Fruit fly (Drosophila melanogaster) whole organism, embryonic: ENCODE data around the gene CG15422.

ENCODE experiments used
- Blimp-1 ChIP-seq: fragments of 200-800 bp; sonication (Bioruptor generic); optimal IDR thresholded peaks from 3 replicates; lab custom pipeline; 2018; ENCODE audit warnings: missing biosample characterization, missing genetic modification characterization, mild to moderate bottlenecking, moderate library complexity, missing genetic modification reagents
- CG10654 ChIP-seq: fragments of 200-800 bp; sonication (Bioruptor generic); optimal IDR thresholded peaks from 2 replicates; lab custom pipeline; 2016; ENCODE audit warnings: missing biosample characterization, missing genetic modification characterization
- CG11504 ChIP-seq: fragments of 200-800 bp; sonication (Bioruptor generic); optimal IDR thresholded peaks from 3 replicates; lab custom pipeline; 2019; ENCODE audit warnings: missing biosample characterization, mild to moderate bottlenecking, missing genetic modification characterization, moderate library complexity
- CG11696 ChIP-seq: fragments of 200-800 bp; sonication (Bioruptor generic); IDR thresholded peaks from 2 replicates; pipeline ENCODE4 v1.3.6; 2022; ENCODE audit warnings: missing biosample characterization, missing genetic modification characterization
- CG13894 ChIP-seq: fragments of 200-800 bp; sonication (Bioruptor generic); optimal IDR thresholded peaks from 3 replicates; lab custom pipeline; 2018; ENCODE audit warnings: missing biosample characterization, mild to moderate bottlenecking, missing genetic modification characterization, moderate library complexity
- CG14710 ChIP-seq: fragments of 200-800 bp; sonication (Bioruptor generic); optimal IDR thresholded peaks from 3 replicates; lab custom pipeline; 2019; ENCODE audit warnings: missing biosample characterization, mild to moderate bottlenecking, missing genetic modification characterization, moderate library complexity
- CG17361 ChIP-seq: fragments of 200-800 bp; sonication (Bioruptor generic); IDR thresholded peaks from 3 replicates; pipeline ENCODE4 v1.3.6; 2022; ENCODE audit warnings: missing biosample characterization, missing genetic modification characterization
- CG1792 ChIP-seq: fragments of 200-800 bp; sonication (Bioruptor generic); optimal IDR thresholded peaks from 2 replicates; lab custom pipeline; 2016; ENCODE audit warnings: missing biosample characterization, missing genetic modification characterization
- CG18599 ChIP-seq: fragments of 200-800 bp; sonication (Bioruptor generic); optimal IDR thresholded peaks from 3 replicates; lab custom pipeline; 2017; ENCODE audit warnings: missing biosample characterization, missing genetic modification characterization, mild to moderate bottlenecking, moderate library complexity, missing genetic modification reagents
- CG2712 ChIP-seq: fragments of 200-800 bp; optimal IDR thresholded peaks from 3 replicates; lab custom pipeline; 2019; ENCODE audit warnings: missing biosample characterization, mild to moderate bottlenecking, missing genetic modification characterization, moderate library complexity
- CG2875 ChIP-seq: fragments of 200-800 bp; sonication (Bioruptor generic); optimal IDR thresholded peaks from 2 replicates; lab custom pipeline; 2017; ENCODE audit warnings: missing biosample characterization, mild to moderate bottlenecking, missing genetic modification characterization, missing genetic modification reagents
- CG32532 ChIP-seq: fragments of 200-800 bp; sonication (Bioruptor generic); IDR thresholded peaks from 2 replicates; pipeline ENCODE4 v1.3.6; 2022; ENCODE audit warnings: missing biosample characterization, missing genetic modification characterization
- CG3407 ChIP-seq: fragments of 200-800 bp; sonication (Bioruptor generic); optimal IDR thresholded peaks from 2 replicates; lab custom pipeline; 2018; ENCODE audit warnings: missing biosample characterization, mild to moderate bottlenecking, missing genetic modification characterization
- CG3995 ChIP-seq: fragments of 200-800 bp; sonication (Bioruptor generic); optimal IDR thresholded peaks from 3 replicates; lab custom pipeline; 2016; ENCODE audit warnings: missing biosample characterization, missing genetic modification characterization
- CG6791 ChIP-seq: fragments of 200-800 bp; sonication (Bioruptor generic); IDR thresholded peaks from 3 replicates; pipeline ENCODE4 v1.3.6; 2022; ENCODE audit warnings: missing biosample characterization, missing genetic modification characterization; ENCODE audit not compliant: partially characterized antibody
- CG7963 ChIP-seq: fragments of 200-800 bp; sonication (Bioruptor generic); IDR thresholded peaks from 3 replicates; pipeline ENCODE4 v1.3.6; 2022; ENCODE audit warnings: missing biosample characterization, missing genetic modification characterization; ENCODE audit not compliant: partially characterized antibody
- CG8478 ChIP-seq: fragments of >200 bp; optimal IDR thresholded peaks from 2 replicates; lab custom pipeline; 2018
- Dad ChIP-seq: fragments of 200-800 bp; sonication (Bioruptor generic); optimal IDR thresholded peaks from 3 replicates; lab custom pipeline; 2016; ENCODE audit warnings: missing biosample characterization, missing genetic modification characterization
- Dfd ChIP-seq, 2 experiments: fragments of >200 bp; optimal IDR thresholded peaks; 2 replicates each; lab custom pipeline; 2017; ENCODE audit warnings: missing biosample characterization in 2 of 2, missing genetic modification characterization in 2 of 2
- Dip3 ChIP-seq: fragments of 200-800 bp; sonication (Bioruptor generic); optimal IDR thresholded peaks from 3 replicates; lab custom pipeline; 2016; ENCODE audit warnings: missing biosample characterization, missing genetic modification characterization
- E2f2 ChIP-seq: fragments of 200-800 bp; sonication (Bioruptor generic); IDR thresholded peaks from 2 replicates; pipeline ENCODE4 v1.3.6; 2022; ENCODE audit warnings: missing biosample characterization, missing genetic modification characterization
- GATAe ChIP-seq: fragments of 200-800 bp; sonication (Bioruptor generic); conservative IDR thresholded peaks from 2 replicates; pipeline ENCODE4 v1.3.6; 2022; ENCODE audit warnings: missing biosample characterization, missing genetic modification characterization
- Hey ChIP-seq: fragments of 200-800 bp; sonication (Bioruptor generic); optimal IDR thresholded peaks from 3 replicates; lab custom pipeline; 2018; ENCODE audit warnings: missing biosample characterization, mild to moderate bottlenecking, missing genetic modification characterization
- Hr39 ChIP-seq: fragments of >200 bp; optimal IDR thresholded peaks from 2 replicates; lab custom pipeline; 2017
- Hr51 ChIP-seq, 2 experiments: fragments of 200-800 bp; sonication (Bioruptor generic); optimal IDR thresholded peaks; 2 replicates in 1 of 2; 3 replicates in 1 of 2; lab custom pipeline; 2016 to 2018; ENCODE audit warnings: missing biosample characterization in 2 of 2, missing genetic modification characterization in 2 of 2, mild to moderate bottlenecking in 1 of 2, moderate library complexity in 1 of 2
- Myb ChIP-seq: fragments of 200-800 bp; sonication (Bioruptor generic); optimal IDR thresholded peaks from 2 replicates; lab custom pipeline; 2016; ENCODE audit warnings: missing biosample characterization, missing genetic modification characterization
- Rfx ChIP-seq: fragments of 200-800 bp; sonication (Bioruptor generic); IDR thresholded peaks from 2 replicates; pipeline ENCODE4 v1.3.6; 2022; ENCODE audit warnings: missing biosample characterization, missing genetic modification characterization
- Side ChIP-seq: fragments of 200-800 bp; sonication (Bioruptor generic); optimal IDR thresholded peaks from 2 replicates; lab custom pipeline; 2016; ENCODE audit warnings: missing biosample characterization, missing genetic modification characterization
- Sox100B ChIP-seq: fragments of 200-800 bp; sonication (Bioruptor generic); optimal IDR thresholded peaks from 3 replicates; lab custom pipeline; 2018; ENCODE audit warnings: missing biosample characterization, mild to moderate bottlenecking, missing genetic modification characterization
- Ssrp ChIP-seq: fragments of 200-800 bp; sonication (Bioruptor generic); optimal IDR thresholded peaks from 2 replicates; lab custom pipeline; 2018; ENCODE audit warnings: missing biosample characterization, mild to moderate bottlenecking, missing genetic modification characterization, moderate library complexity
- ab ChIP-seq: fragments of 200-800 bp; sonication (Bioruptor generic); optimal IDR thresholded peaks from 2 replicates; lab custom pipeline; 2016; ENCODE audit warnings: missing biosample characterization, missing genetic modification characterization
- bcd ChIP-seq: fragments of 200-800 bp; sonication (Bioruptor generic); optimal IDR thresholded peaks from 2 replicates; lab custom pipeline; 2017; ENCODE audit warnings: missing biosample characterization, mild to moderate bottlenecking, missing genetic modification characterization
- chif ChIP-seq, 2 experiments: fragments of 200-800 bp; sonication (Bioruptor generic); optimal IDR thresholded peaks; 3 replicates each; lab custom pipeline; 2016; ENCODE audit warnings: missing biosample characterization in 2 of 2, missing genetic modification characterization in 2 of 2
- ci ChIP-seq: fragments of 200-800 bp; sonication (Bioruptor generic); IDR thresholded peaks from 3 replicates; pipeline ENCODE4 v1.3.6; 2022; ENCODE audit warnings: missing biosample characterization, missing genetic modification characterization
- corto ChIP-seq: fragments of 200-800 bp; sonication (Bioruptor generic); optimal IDR thresholded peaks from 2 replicates; lab custom pipeline; 2016; ENCODE audit warnings: missing biosample characterization, mild to moderate bottlenecking, missing genetic modification characterization, moderate library complexity
- esg ChIP-seq: fragments of 200-800 bp; sonication (Bioruptor generic); conservative IDR thresholded peaks from 2 replicates; pipeline ENCODE4 v1.3.6; 2022; ENCODE audit warnings: missing biosample characterization, missing genetic modification characterization
- eyg ChIP-seq: fragments of 200-800 bp; sonication (Bioruptor generic); optimal IDR thresholded peaks from 3 replicates; lab custom pipeline; 2016; ENCODE audit warnings: missing biosample characterization, missing genetic modification characterization
- grau ChIP-seq: fragments of 200-800 bp; optimal IDR thresholded peaks from 3 replicates; lab custom pipeline; 2019; ENCODE audit warnings: missing biosample characterization, mild to moderate bottlenecking, missing genetic modification characterization, moderate library complexity
- gsb-n ChIP-seq: fragments of 200-800 bp; sonication (Bioruptor generic); optimal IDR thresholded peaks from 3 replicates; lab custom pipeline; 2018; ENCODE audit warnings: missing biosample characterization, mild to moderate bottlenecking, missing genetic modification characterization
- hb ChIP-seq: fragments of 200-800 bp; sonication (Bioruptor generic); IDR thresholded peaks from 3 replicates; pipeline ENCODE4 v1.3.6; 2022; ENCODE audit warnings: missing biosample characterization, missing genetic modification characterization; ENCODE audit not compliant: partially characterized antibody
- jumu ChIP-seq: fragments of 200-800 bp; sonication (Bioruptor generic); optimal IDR thresholded peaks from 3 replicates; lab custom pipeline; 2016; ENCODE audit warnings: missing biosample characterization, missing genetic modification characterization
- mirr ChIP-seq: fragments of 200-800 bp; sonication (Bioruptor generic); optimal IDR thresholded peaks from 3 replicates; lab custom pipeline; 2018; ENCODE audit warnings: missing biosample characterization, mild to moderate bottlenecking, missing genetic modification characterization
- nmo ChIP-seq: fragments of 200-800 bp; sonication (Bioruptor generic); optimal IDR thresholded peaks from 2 replicates; lab custom pipeline; 2018; ENCODE audit warnings: missing biosample characterization, mild to moderate bottlenecking, missing genetic modification characterization, moderate library complexity
- nom ChIP-seq: fragments of 200-800 bp; sonication (Bioruptor generic); optimal IDR thresholded peaks from 2 replicates; lab custom pipeline; 2017; ENCODE audit warnings: missing biosample characterization, missing genetic modification characterization, mild to moderate bottlenecking, moderate library complexity, missing genetic modification reagents
- oc ChIP-seq: fragments of 200-800 bp; sonication (Bioruptor generic); optimal IDR thresholded peaks from 2 replicates; lab custom pipeline; 2018; ENCODE audit warnings: missing biosample characterization, mild to moderate bottlenecking, missing genetic modification characterization, moderate library complexity
- pan ChIP-seq, 4 experiments: fragments of >200 bp in 3 of 4; fragments of 200-800 bp in 1 of 4; sonication (Bioruptor generic) in 1 of 4; optimal IDR thresholded peaks in 3 of 4; IDR thresholded peaks in 1 of 4; 2 replicates each; pipeline versions ENCODE4 v1.3.6 to Lab custom; 2017 to 2022; ENCODE audit warnings: missing biosample characterization in 2 of 4, missing genetic modification characterization in 2 of 4, mixed read lengths in 1 of 4
- pho ChIP-seq: fragments of 200-800 bp; sonication (Bioruptor generic); optimal IDR thresholded peaks from 2 replicates; lab custom pipeline; 2016; ENCODE audit warnings: missing biosample characterization, missing genetic modification characterization
- scrt ChIP-seq: fragments of 200-800 bp; sonication (Bioruptor generic); optimal IDR thresholded peaks from 2 replicates; lab custom pipeline; 2018; ENCODE audit warnings: missing biosample characterization, mild to moderate bottlenecking, missing genetic modification characterization, moderate library complexity
- sens ChIP-seq: fragments of 200-800 bp; sonication (Bioruptor generic); peaks from one replicate; lab custom pipeline; 2016; ENCODE audit warnings: missing biosample characterization, missing genetic modification characterization
- zfh1 ChIP-seq: fragments of 200-800 bp; sonication (Bioruptor generic); IDR thresholded peaks from 3 replicates; pipeline ENCODE4 v1.3.6; 2022; ENCODE audit warnings: missing biosample characterization, missing genetic modification characterization

CG15422 gene

DNA sequence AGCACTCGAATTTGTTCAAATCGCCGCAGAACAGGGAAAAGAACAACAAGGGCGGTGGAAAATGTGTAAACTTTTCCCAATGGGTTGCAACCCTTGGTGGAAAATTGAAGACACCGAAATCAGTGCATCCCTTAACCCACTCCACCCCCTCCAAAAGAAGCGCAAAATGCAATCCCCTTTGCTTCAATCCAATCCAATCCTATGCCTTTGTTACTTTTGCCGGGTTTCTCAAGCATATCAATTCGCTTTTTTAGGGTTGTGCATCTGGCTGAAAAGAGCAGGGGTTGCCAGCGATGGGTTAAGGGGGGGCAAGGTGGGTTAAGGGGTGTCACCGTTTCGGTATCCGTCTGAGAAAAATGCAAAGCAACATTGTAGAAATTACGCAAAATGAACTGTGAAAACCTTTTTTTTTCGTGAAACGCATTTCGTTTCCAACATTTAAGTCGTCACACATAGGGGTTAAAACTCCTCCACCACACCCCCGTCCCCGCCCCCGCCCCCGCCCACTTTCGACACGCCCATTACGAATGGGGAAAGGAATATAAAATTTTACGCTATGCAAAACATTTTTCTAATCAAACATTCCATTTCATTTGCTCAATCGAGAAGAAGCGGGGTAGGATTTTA, 33.4 kb downstream of the CG15422 start (continued):
- TF ChIP-seq CG3995 (GFP tag; lab: Kevin White, UChicago) (no peak), gsb-n (tag; lab: Kevin White, UChicago) (peak; percentile 53), Sox100B (GFP tag; lab: Kevin White, UChicago) (no peak), oc (tag; lab: Kevin White, UChicago) (peak; percentile 33), E2f2 (no peak), CG18599 (GFP tag; lab: Kevin White, UChicago) (no peak), chif (GFP tag; optimal IDR thresholded peaks at IDR 0.05; lab: Kevin White, UChicago) (no peak), esg (GFP tag; lab: Robert Waterston, UW) (no peak), Side (no peak), corto (GFP tag; lab: Kevin White, UChicago) (no peak), CG13894 (tag; lab: Kevin White, UChicago) (no peak), CG6791 (GFP tag; lab: Robert Waterston, UW) (no peak), CG3407 (GFP tag; lab: Kevin White, UChicago) (no peak), nom (GFP tag; lab: Kevin White, UChicago) (no peak), CG10654 (GFP tag; lab: Kevin White, UChicago) (no peak), Rfx (no peak)
- TF ChIP-seq, all 482 proteins: peak for 10

DNA sequence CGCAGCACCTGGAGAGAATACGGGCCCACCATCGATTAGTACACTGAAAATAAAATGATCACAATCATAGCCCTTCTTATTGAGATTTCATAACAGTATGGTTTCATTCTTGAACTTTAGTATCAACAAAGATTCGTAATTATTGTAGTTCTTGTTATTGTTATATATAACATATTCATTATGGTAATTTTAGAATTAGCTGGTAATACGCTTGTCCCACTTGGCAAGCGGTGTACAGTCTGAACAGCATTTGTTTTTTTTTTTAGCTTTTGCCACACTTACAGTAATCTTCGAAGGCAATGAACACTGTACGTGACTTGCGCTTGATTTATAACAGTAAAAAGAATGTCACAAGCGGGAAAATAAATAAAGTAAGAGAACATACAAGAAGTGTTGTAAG, 38.3 kb downstream of the CG15422 start:
- TF ChIP-seq pan (optimal IDR thresholded peaks at IDR 0.05; lab: Kevin White, UChicago): no peak
- TF ChIP-seq pan (GFP tag; optimal IDR thresholded peaks at IDR 0.05 in 1 of 2, IDR thresholded peaks at IDR 0.05 in 1 of 2): no peak
- TF ChIP-seq Dip3 (GFP tag; lab: Kevin White, UChicago): no peak
- peak; percentile 62 for TF ChIP-seq sens (GFP tag; lab: Kevin White, UChicago)
- TF ChIP-seq ab (GFP tag; lab: Kevin White, UChicago): no peak
- TF ChIP-seq CG14710 (tag; lab: Kevin White, UChicago): peak; percentile 15
- TF ChIP-seq Hey: no peak
- TF ChIP-seq Dad (GFP tag; lab: Kevin White, UChicago): no peak
- TF ChIP-seq hb (GFP tag; lab: Robert Waterston, UW): no peak
- no peak for TF ChIP-seq Ssrp (tag; lab: Kevin White, UChicago)
- no peak for TF ChIP-seq eyg (GFP tag; lab: Kevin White, UChicago)
- peak; percentile 24 for TF ChIP-seq CG2712 (tag; lab: Kevin White, UChicago)
- TF ChIP-seq ci (GFP tag; lab: Robert Waterston, UW): no peak
- no peak for TF ChIP-seq zfh1 (GFP tag; lab: Robert Waterston, UW)
- no peak for TF ChIP-seq Hr51 (GFP tag; optimal IDR thresholded peaks at IDR 0.05; lab: Kevin White, UChicago)
- no peak for TF ChIP-seq CG2875 (GFP tag; lab: Kevin White, UChicago)
- TF ChIP-seq CG32532 (GFP tag; lab: Robert Waterston, UW): no peak
- no peak for TF ChIP-seq CG11696 (GFP tag; lab: Robert Waterston, UW)
- TF ChIP-seq bcd: no peak
- TF ChIP-seq Blimp-1 (GFP tag; lab: Kevin White, UChicago): peak; percentile 32
- TF ChIP-seq CG17361 (GFP tag; lab: Robert Waterston, UW): 0 out of 3 replicates have a peak, but pooled peaks have one; percentile 27
- TF ChIP-seq CG8478 (lab: Kevin White, UChicago): no peak
- TF ChIP-seq pho (GFP tag; lab: Kevin White, UChicago): no peak
- TF ChIP-seq CG7963 (GFP tag; lab: Robert Waterston, UW): no peak
- no peak for TF ChIP-seq GATAe (GFP tag; lab: Robert Waterston, UW)
- TF ChIP-seq mirr (GFP tag; lab: Kevin White, UChicago): no peak
- TF ChIP-seq Myb (GFP tag; lab: Kevin White, UChicago): no peak
- peak; percentile 54 for TF ChIP-seq grau (tag; lab: Kevin White, UChicago)
- TF ChIP-seq scrt: no peak
- TF ChIP-seq CG11504: peak; percentile 22
- TF ChIP-seq CG1792 (GFP tag; lab: Kevin White, UChicago): no peak
- no peak for TF ChIP-seq Dfd (GFP tag; optimal IDR thresholded peaks at IDR 0.05; lab: Kevin White, UChicago)
- peak; percentile 20 for TF ChIP-seq nmo (GFP tag; lab: Kevin White, UChicago)
- no peak for TF ChIP-seq jumu (GFP tag; lab: Kevin White, UChicago)
- TF ChIP-seq Hr39 (lab: Kevin White, UChicago): no peak
